Fruit fly (Drosophila melanogaster) whole organism, embryonic: ENCODE results near the gene Fic.

Experiments
- Abd-B ChIP-seq: fragments of 200-800 bp; sonication (Bioruptor generic); optimal IDR thresholded peaks from 2 replicates; lab custom pipeline; 2018; ENCODE audit warnings: missing biosample characterization, mild to moderate bottlenecking, missing genetic modification characterization, moderate library complexity
- CG10959 ChIP-seq: fragments of 200-800 bp; sonication (Bioruptor generic); IDR thresholded peaks from 2 replicates; pipeline ENCODE4 v1.3.6; 2022; ENCODE audit warnings: missing biosample characterization, missing genetic modification characterization
- CG11504 ChIP-seq: fragments of 200-800 bp; sonication (Bioruptor generic); optimal IDR thresholded peaks from 3 replicates; lab custom pipeline; 2019; ENCODE audit warnings: missing biosample characterization, mild to moderate bottlenecking, missing genetic modification characterization, moderate library complexity
- CG1233 ChIP-seq: fragments of 200-800 bp; sonication (Bioruptor generic); optimal IDR thresholded peaks from 4 replicates; lab custom pipeline; 2018; ENCODE audit warnings: missing biosample characterization, mild to moderate bottlenecking, missing genetic modification characterization
- CG18619 ChIP-seq: fragments of 200-800 bp; sonication (Bioruptor generic); optimal IDR thresholded peaks from 3 replicates; lab custom pipeline; 2017; ENCODE audit warnings: missing biosample characterization, mild to moderate bottlenecking, missing genetic modification characterization
- Dbx ChIP-seq: fragments of 200-800 bp; sonication (Bioruptor generic); IDR thresholded peaks from 3 replicates; pipeline ENCODE4 v1.3.6; 2022; ENCODE audit warnings: missing biosample characterization, missing genetic modification characterization
- Fer2 ChIP-seq: fragments of 200-800 bp; sonication (Bioruptor generic); optimal IDR thresholded peaks from 2 replicates; lab custom pipeline; 2018; ENCODE audit warnings: missing biosample characterization, mild to moderate bottlenecking, missing genetic modification characterization, moderate library complexity
- Neu2 ChIP-seq: fragments of 200-800 bp; sonication (Bioruptor generic); optimal IDR thresholded peaks from 3 replicates; lab custom pipeline; 2016; ENCODE audit warnings: missing biosample characterization, missing genetic modification characterization, borderline replicate concordance
- caup ChIP-seq: fragments of 200-800 bp; sonication (Bioruptor generic); optimal IDR thresholded peaks from 3 replicates; lab custom pipeline; 2017; ENCODE audit warnings: missing biosample characterization, mild to moderate bottlenecking, missing genetic modification characterization, moderate library complexity; ENCODE audit not compliant: severe bottlenecking
- kay ChIP-seq: fragments of 200-800 bp; sonication (Bioruptor generic); optimal IDR thresholded peaks from 2 replicates; lab custom pipeline; 2016; ENCODE audit warnings: missing biosample characterization, missing genetic modification characterization
- lola ChIP-seq, 3 experiments: fragments of >200 bp in 2 of 3; fragments of 200-800 bp in 1 of 3; sonication (Bioruptor generic) in 1 of 3; optimal IDR thresholded peaks; 2 replicates each; lab custom pipeline; 2017 to 2019; ENCODE audit warnings: missing biosample characterization in 3 of 3, missing genetic modification characterization in 3 of 3, mild to moderate bottlenecking in 1 of 3, moderate library complexity in 1 of 3
- wor ChIP-seq: fragments of 200-800 bp; sonication (Bioruptor generic); IDR thresholded peaks from 2 replicates; pipeline ENCODE4 v1.3.6; 2022; ENCODE audit warnings: missing biosample characterization, missing genetic modification characterization
- zf30C ChIP-seq: fragments of 200-800 bp; sonication (Bioruptor generic); optimal IDR thresholded peaks from 3 replicates; lab custom pipeline; 2018; ENCODE audit warnings: missing biosample characterization, mild to moderate bottlenecking, missing genetic modification characterization

DNA sequence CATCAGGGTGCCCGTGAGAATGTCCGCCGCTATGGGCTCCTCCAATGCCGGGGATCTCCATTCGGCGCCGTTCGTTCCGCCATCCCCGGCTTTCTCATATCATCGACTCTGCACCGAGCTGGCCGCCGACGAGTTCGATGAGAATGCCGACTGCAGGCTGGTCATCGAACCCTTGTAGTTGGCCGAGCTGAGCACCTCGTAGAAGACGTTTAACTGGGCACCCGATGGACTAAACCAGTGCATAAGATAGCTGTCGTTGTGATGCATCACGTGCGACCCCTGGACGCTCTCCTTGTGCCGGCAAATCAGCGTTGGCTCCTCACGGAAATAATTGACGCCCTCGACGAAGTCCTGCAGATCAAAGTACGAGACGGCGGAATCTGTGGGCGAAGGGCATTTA lies 25.6 kb downstream of the Fic start:
- TF ChIP-seq kay (no peak), lola (GFP tag; optimal IDR thresholded peaks at IDR 0.05; lab: Kevin White, UChicago) (no peak), wor (GFP tag; lab: Robert Waterston, UW) (no peak), CG10959 (GFP tag; lab: Robert Waterston, UW) (no peak), caup (GFP tag; lab: Kevin White, UChicago) (no peak), CG1233 (GFP tag; lab: Kevin White, UChicago) (no peak), CG18619 (GFP tag; lab: Kevin White, UChicago) (no peak), Dbx (GFP tag; lab: Robert Waterston, UW) (no peak), Neu2 (GFP tag; lab: Kevin White, UChicago) (no peak), Abd-B (no peak), CG11504 (tag; lab: Kevin White, UChicago) (no peak), zf30C (no peak), Fer2 (tag; lab: Kevin White, UChicago) (no peak)
